Fruit fly (Drosophila melanogaster): ENCODE results near the gene ppk13.

dm6 chr2L:21073300-21073699 is 15.3 kb downstream of the ppk13 start:
- TF ChIP-seq CTCF (optimal IDR thresholded peaks at IDR 0.05) (no peak), CG8478 (optimal IDR thresholded peaks at IDR 0.05) (no peak)
